Worm (Caenorhabditis elegans) whole organism, late embryonic: ENCODE data around the gene T12B3.3.
A peak's percentile ranks its signal among the peaks of the same experiment; 100 is the strongest.

Experiments
- K02D7.2 ChIP-seq: sonication (generic microtip); optimal IDR thresholded peaks from 2 replicates; lab custom pipeline; 2017; ENCODE audit warnings: mild to moderate bottlenecking, missing genetic modification characterization, missing compliant biosample characterization
- ceh-24 ChIP-seq: sonication (generic microtip); optimal IDR thresholded peaks from 2 replicates; lab custom pipeline; 2016; ENCODE audit warnings: mild to moderate bottlenecking, missing genetic modification characterization, missing compliant biosample characterization
- pha-4 ChIP-seq: fragments of 150-350 bp; optimal IDR thresholded peaks from 2 replicates; lab custom pipeline; 2018; ENCODE audit warnings: missing biosample characterization, missing genetic modification reagents, missing genetic modification characterization
- pqm-1 ChIP-seq: sonication (generic microtip); optimal IDR thresholded peaks from 2 replicates; lab custom pipeline; 2016; ENCODE audit warnings: missing genetic modification characterization, missing compliant biosample characterization
- rnt-1 ChIP-seq: sonication (generic microtip); optimal IDR thresholded peaks from 2 replicates; lab custom pipeline; 2016; ENCODE audit warnings: missing genetic modification characterization, missing compliant biosample characterization

DNA sequence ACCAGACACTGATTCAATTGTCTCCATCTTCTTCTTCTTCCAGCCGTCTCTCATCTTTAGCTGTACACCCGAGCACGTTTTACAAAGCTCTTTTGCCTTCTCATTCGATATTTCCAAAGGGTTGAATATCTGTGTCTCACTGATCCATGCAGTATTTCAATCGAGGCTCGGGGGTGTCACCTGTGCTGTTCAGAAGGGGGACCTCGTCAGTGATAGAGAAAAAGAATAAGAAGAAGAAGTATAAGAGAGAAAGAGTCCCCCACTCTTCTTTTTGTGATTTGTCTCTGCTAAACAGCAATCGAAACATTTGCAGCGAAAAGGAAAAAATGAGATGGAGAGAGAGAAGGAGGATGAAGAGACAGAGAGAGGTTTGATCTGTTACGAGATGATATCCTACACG is 51.1 kb downstream of the T12B3.3 start:
- TF ChIP-seq rnt-1 (tag; lab: Kevin White, UChicago) (peak; percentile 51), ceh-24 (tag; lab: Kevin White, UChicago) (no peak), pqm-1 (tag; lab: Kevin White, UChicago) (no peak), pha-4 (tag; lab: Kevin White, UChicago) (no peak), K02D7.2 (no peak)
